Worm (Caenorhabditis elegans) whole organism, late embryonic: ENCODE data around the gene frpr-21.

Source experiments
- C08G9.2 ChIP-seq: sonication (generic microtip); optimal IDR thresholded peaks from 2 replicates; lab custom pipeline; 2016; ENCODE audit warnings: mild to moderate bottlenecking, missing genetic modification characterization, moderate library complexity, missing compliant biosample characterization
- C38D4.7 ChIP-seq: fragments of 200-800 bp; sonication (Bioruptor generic); optimal IDR thresholded peaks from 2 replicates; lab custom pipeline; 2018; ENCODE audit warnings: mild to moderate bottlenecking, missing genetic modification characterization, moderate library complexity, missing compliant biosample characterization
- K02D7.2 ChIP-seq: sonication (generic microtip); optimal IDR thresholded peaks from 2 replicates; lab custom pipeline; 2017; ENCODE audit warnings: mild to moderate bottlenecking, missing genetic modification characterization, missing compliant biosample characterization
- ama-1 ChIP-seq: fragments of 150-350 bp; optimal IDR thresholded peaks from 2 replicates; lab custom pipeline; 2014
- ceh-2 ChIP-seq: sonication (generic microtip); optimal IDR thresholded peaks from 2 replicates; lab custom pipeline; 2016; ENCODE audit warnings: missing genotype, missing genetic modification characterization, missing compliant biosample characterization
- ceh-22 ChIP-seq: sonication (generic microtip); optimal IDR thresholded peaks from 2 replicates; lab custom pipeline; 2017; ENCODE audit warnings: missing biosample characterization, missing genetic modification characterization
- ceh-31 ChIP-seq: sonication (generic microtip); optimal IDR thresholded peaks from 2 replicates; lab custom pipeline; 2016; ENCODE audit warnings: missing genetic modification characterization, missing compliant biosample characterization
- ceh-34 ChIP-seq: sonication (generic microtip); optimal IDR thresholded peaks from 2 replicates; lab custom pipeline; 2016; ENCODE audit warnings: mild to moderate bottlenecking, missing genetic modification characterization, missing compliant biosample characterization
- ceh-45 ChIP-seq: fragments of 200-800 bp; sonication (Bioruptor generic); IDR thresholded peaks from 2 replicates; pipeline ENCODE4 v1.3.6; 2022; ENCODE audit warnings: missing genetic modification reagents, missing genetic modification characterization, missing compliant biosample characterization
- ceh-48 ChIP-seq: sonication (generic microtip); optimal IDR thresholded peaks from 2 replicates; lab custom pipeline; 2016; ENCODE audit warnings: missing genetic modification characterization, inconsistent platforms, missing compliant biosample characterization
- ceh-6 ChIP-seq: fragments of 200-800 bp; sonication (Bioruptor generic); optimal IDR thresholded peaks from 2 replicates; lab custom pipeline; 2018; ENCODE audit warnings: mild to moderate bottlenecking, missing genetic modification characterization, missing compliant biosample characterization
- ceh-9 ChIP-seq: sonication (generic microtip); optimal IDR thresholded peaks from 2 replicates; lab custom pipeline; 2016; ENCODE audit warnings: mild to moderate bottlenecking, missing genetic modification characterization, inconsistent platforms, missing compliant biosample characterization
- che-1 ChIP-seq: sonication (generic microtip); optimal IDR thresholded peaks from 2 replicates; lab custom pipeline; 2016; ENCODE audit warnings: mild to moderate bottlenecking, missing genetic modification characterization, missing compliant biosample characterization
- dmd-4 ChIP-seq: sonication (generic microtip); optimal IDR thresholded peaks from 2 replicates; lab custom pipeline; 2016; ENCODE audit warnings: borderline replicate concordance, missing genetic modification characterization, missing compliant biosample characterization
- elt-2 ChIP-seq: sonication (generic microtip); optimal IDR thresholded peaks from 2 replicates; lab custom pipeline; 2016; ENCODE audit warnings: missing genetic modification reagents, missing genetic modification characterization, missing compliant biosample characterization
- ets-4 ChIP-seq: sonication (generic microtip); optimal IDR thresholded peaks from 2 replicates; lab custom pipeline; 2016; ENCODE audit warnings: missing genetic modification characterization, missing compliant biosample characterization
- fkh-6 ChIP-seq: sonication (generic microtip); optimal IDR thresholded peaks from 2 replicates; lab custom pipeline; 2016; ENCODE audit warnings: missing genetic modification characterization, missing compliant biosample characterization
- hlh-13 ChIP-seq: fragments of 200-800 bp; sonication (Bioruptor generic); optimal IDR thresholded peaks from 2 replicates; lab custom pipeline; 2018; ENCODE audit warnings: mild to moderate bottlenecking, missing genetic modification characterization, missing compliant biosample characterization
- hlh-15 ChIP-seq: sonication (generic microtip); optimal IDR thresholded peaks from 2 replicates; lab custom pipeline; 2016; ENCODE audit warnings: missing genetic modification characterization, missing compliant biosample characterization
- hlh-6 ChIP-seq: sonication (generic microtip); optimal IDR thresholded peaks from 2 replicates; lab custom pipeline; 2016; ENCODE audit warnings: missing genotype, missing genetic modification characterization, missing compliant biosample characterization
- lin-11 ChIP-seq: fragments of 200-800 bp; sonication (Bioruptor generic); optimal IDR thresholded peaks from 2 replicates; lab custom pipeline; 2018; ENCODE audit warnings: mild to moderate bottlenecking, missing genetic modification characterization, missing compliant biosample characterization
- madf-2 ChIP-seq: sonication (generic microtip); optimal IDR thresholded peaks from 2 replicates; lab custom pipeline; 2017; ENCODE audit warnings: missing genetic modification characterization, missing compliant biosample characterization
- mec-3 ChIP-seq: sonication (generic microtip); optimal IDR thresholded peaks from 2 replicates; lab custom pipeline; 2016; ENCODE audit warnings: borderline replicate concordance, missing genetic modification characterization, missing compliant biosample characterization
- nhr-232 ChIP-seq: sonication (generic microtip); optimal IDR thresholded peaks from 2 replicates; lab custom pipeline; 2016; ENCODE audit warnings: missing genetic modification characterization, missing compliant biosample characterization
- npax-4 ChIP-seq: sonication (generic microtip); optimal IDR thresholded peaks from 2 replicates; lab custom pipeline; 2016; ENCODE audit warnings: missing genetic modification characterization, missing compliant biosample characterization
- odd-2 ChIP-seq: sonication (generic microtip); optimal IDR thresholded peaks from 2 replicates; lab custom pipeline; 2017; ENCODE audit warnings: antibody characterized with exemption, mild to moderate bottlenecking, missing genetic modification characterization, missing compliant biosample characterization
- pax-1 ChIP-seq: fragments of 150-350 bp; optimal IDR thresholded peaks from 2 replicates; lab custom pipeline; 2014; ENCODE audit warnings: missing biosample characterization, missing genetic modification characterization
- pha-4 ChIP-seq: fragments of 150-350 bp; optimal IDR thresholded peaks from 2 replicates; lab custom pipeline; 2018; ENCODE audit warnings: missing biosample characterization, missing genetic modification reagents, missing genetic modification characterization
- pqm-1 ChIP-seq: sonication (generic microtip); optimal IDR thresholded peaks from 2 replicates; lab custom pipeline; 2016; ENCODE audit warnings: missing genetic modification characterization, missing compliant biosample characterization
- ref-2 ChIP-seq: sonication (generic microtip); optimal IDR thresholded peaks from 2 replicates; lab custom pipeline; 2016; ENCODE audit warnings: missing genetic modification characterization, missing compliant biosample characterization
- tbx-2 ChIP-seq: sonication (generic microtip); optimal IDR thresholded peaks from 2 replicates; lab custom pipeline; 2016; ENCODE audit warnings: missing genetic modification characterization, missing compliant biosample characterization
- tbx-7 ChIP-seq: sonication (generic microtip); optimal IDR thresholded peaks from 2 replicates; lab custom pipeline; 2016; ENCODE audit warnings: missing genotype, missing genetic modification characterization, missing compliant biosample characterization
- unc-42 ChIP-seq: sonication (generic microtip); optimal IDR thresholded peaks from 2 replicates; lab custom pipeline; 2016; ENCODE audit warnings: missing genotype, missing genetic modification characterization, missing compliant biosample characterization
- zip-5 ChIP-seq: sonication (generic microtip); optimal IDR thresholded peaks from 2 replicates; lab custom pipeline; 2016; ENCODE audit warnings: missing genetic modification characterization, missing compliant biosample characterization
- ztf-16 ChIP-seq: sonication (generic microtip); optimal IDR thresholded peaks from 2 replicates; lab custom pipeline; 2017; ENCODE audit warnings: missing genetic modification characterization, missing compliant biosample characterization

frpr-21 gene

DNA sequence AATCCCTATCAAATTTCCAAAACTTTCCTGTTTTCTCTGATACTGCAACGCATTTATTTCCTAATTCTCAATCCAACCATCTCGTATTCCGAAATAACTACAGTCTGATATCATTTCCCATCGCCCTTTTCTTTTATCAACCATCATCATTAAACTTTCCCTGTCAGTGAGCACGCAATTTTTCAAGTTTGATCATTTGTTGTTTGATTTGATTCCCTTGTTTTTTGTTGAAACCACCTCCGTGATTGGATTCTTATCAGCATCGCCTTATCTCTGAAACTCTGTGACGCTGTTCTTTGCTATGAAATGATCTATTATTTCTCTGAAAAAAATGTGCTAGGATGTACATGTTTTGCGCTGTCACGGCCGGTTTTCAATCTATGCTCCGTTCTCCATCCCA lies 18.9 kb downstream of the frpr-21 start:
- TF ChIP-seq ref-2 (tag; lab: Kevin White, UChicago) (no peak), elt-2 (tag; lab: Kevin White, UChicago) (peak; percentile 67), hlh-15 (no peak), unc-42 (no peak), pha-4 (tag; lab: Kevin White, UChicago) (no peak), madf-2 (tag; lab: Kevin White, UChicago) (no peak), npax-4 (no peak)

DNA sequence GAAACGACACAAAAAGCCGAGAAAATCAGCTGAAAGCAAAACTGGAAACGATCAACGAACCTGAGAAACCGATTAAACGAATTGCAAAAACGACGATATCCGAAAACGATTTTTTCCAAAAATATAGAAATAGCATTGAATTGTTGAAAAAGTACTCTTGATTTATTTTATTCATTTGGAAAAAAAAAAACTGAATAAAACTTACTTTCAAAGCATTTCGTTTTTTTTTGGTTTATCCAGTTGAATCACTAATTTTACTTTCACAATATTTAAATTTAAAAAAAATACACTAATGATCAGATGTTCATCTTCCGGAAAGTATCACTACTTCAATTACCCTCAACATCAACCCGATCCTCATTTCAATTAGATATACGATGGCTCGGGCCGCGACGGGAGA lies 25.3 kb downstream of the frpr-21 start, which contains the start of gene T09F3.5:
Gene T09F3.5, plus strand, starts transcription at position 301 of the 400 bp plus-strand sequence.
- TF ChIP-seq pqm-1 (tag; lab: Kevin White, UChicago) (no peak), ceh-45 (GFP tag; lab: Robert Waterston, UW) (no peak), ceh-48 (no peak), zip-5 (tag; lab: Kevin White, UChicago) (no peak), elt-2 (tag; lab: Kevin White, UChicago) (no peak)

DNA sequence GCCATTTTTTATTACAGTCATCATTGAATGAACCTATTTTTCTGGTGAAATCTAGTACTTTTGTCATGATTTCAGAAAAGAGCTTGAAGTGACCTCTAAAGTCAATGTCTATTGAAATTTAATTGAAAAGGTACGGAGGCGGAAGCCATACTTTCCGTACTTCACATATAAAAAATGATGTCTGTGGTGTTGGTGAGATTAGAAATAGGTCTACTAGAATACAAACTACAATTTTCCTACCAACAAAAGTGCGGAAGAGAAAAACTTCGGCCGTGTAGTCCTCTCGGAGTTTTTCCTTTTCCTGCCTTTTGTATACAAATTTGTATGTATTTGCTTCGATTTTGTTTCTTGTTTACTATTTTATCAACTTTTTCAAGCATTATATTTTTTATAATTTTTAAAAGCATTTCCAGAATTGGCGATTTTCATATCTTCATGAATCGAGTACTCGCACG lies 26.5 kb downstream of the frpr-21 start, which contains the start of gene T09F3.4:
Gene T09F3.4, plus strand, starts transcription at position 405 of the 455 bp plus-strand sequence.
- no peak for TF ChIP-seq ceh-6 (GFP tag; lab: Kevin White, UChicago)
- peak; percentile 64 for TF ChIP-seq ets-4 (tag; lab: Kevin White, UChicago)
- TF ChIP-seq pax-1 (tag; lab: Kevin White, UChicago), result no peak
- TF ChIP-seq hlh-13, result no peak
- TF ChIP-seq elt-2 (tag; lab: Kevin White, UChicago), result peak; percentile 28
- TF ChIP-seq dmd-4, result no peak
- no peak for TF ChIP-seq madf-2 (tag; lab: Kevin White, UChicago)
- no peak for TF ChIP-seq ztf-16 (tag; lab: Kevin White, UChicago)
- peak; percentile 15 for TF ChIP-seq fkh-6
- TF ChIP-seq ceh-31 (tag; lab: Kevin White, UChicago), result peak; percentile 70
- peak; percentile 29 for TF ChIP-seq zip-5 (tag; lab: Kevin White, UChicago)
- no peak for TF ChIP-seq pha-4 (tag; lab: Kevin White, UChicago)
- TF ChIP-seq C08G9.2 (tag; lab: Kevin White, UChicago), result peak; percentile 80
- peak; percentile 48 for TF ChIP-seq tbx-7 (tag; lab: Kevin White, UChicago)
- no peak for TF ChIP-seq ceh-48
- TF ChIP-seq C38D4.7 (GFP tag; lab: Kevin White, UChicago), result no peak
- TF ChIP-seq ceh-2 (tag; lab: Kevin White, UChicago), result peak; percentile 69
- TF ChIP-seq tbx-2 (tag; lab: Kevin White, UChicago), result peak; percentile 70
- TF ChIP-seq K02D7.2, result no peak

DNA sequence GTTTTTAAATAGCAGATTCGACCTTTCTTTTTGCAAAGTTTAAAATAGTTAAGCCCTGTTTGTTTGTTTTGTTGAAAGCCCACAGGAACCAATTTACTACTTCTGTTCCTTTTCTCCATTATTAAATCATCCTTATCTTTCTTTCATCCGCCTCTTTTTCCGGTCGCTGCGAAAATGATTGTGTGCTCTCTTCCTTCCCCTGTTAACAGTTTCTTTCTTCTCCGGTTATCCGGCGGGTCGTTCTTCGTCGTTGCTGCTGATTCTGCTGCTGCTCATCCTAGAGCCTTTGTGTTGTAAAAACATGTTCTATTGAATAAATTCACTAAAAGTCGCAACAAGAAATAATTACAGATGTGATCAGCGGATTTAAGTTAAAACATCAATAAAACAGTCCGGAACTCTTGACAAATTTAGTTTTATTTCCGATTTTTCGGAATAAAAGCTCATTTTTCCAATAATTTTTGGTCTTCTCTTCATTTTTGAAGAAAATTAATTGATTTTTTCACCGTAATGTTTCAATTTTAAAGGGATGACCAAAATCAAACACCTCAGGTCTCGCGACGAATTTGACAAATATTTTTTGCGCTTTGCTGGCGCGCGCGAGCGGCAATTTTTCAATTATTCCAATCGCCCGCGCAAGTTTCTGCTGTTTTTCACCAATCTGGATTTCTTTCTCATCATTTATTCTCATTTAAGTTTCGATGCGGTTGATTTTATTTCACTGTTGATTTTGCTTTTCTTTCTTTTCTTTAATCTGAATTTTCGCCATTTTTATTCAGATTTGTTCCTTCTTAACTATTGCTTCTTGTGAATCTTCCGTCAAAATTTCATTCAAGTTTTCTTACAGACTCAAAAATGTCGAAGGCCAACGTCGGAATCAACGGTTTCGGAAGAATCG lies 28.3 kb downstream of the frpr-21 start, which contains the start of gene gpd-1:
Gene gpd-1, plus strand, starts transcription at position 848 of the 898 bp plus-strand sequence.
- no peak for TF ChIP-seq unc-42
- no peak for TF ChIP-seq ceh-2 (tag; lab: Kevin White, UChicago)
- TF ChIP-seq ama-1 (lab: Kevin White, UChicago), result no peak
- TF ChIP-seq tbx-2 (tag; lab: Kevin White, UChicago), result no peak
- no peak for TF ChIP-seq hlh-6 (tag; lab: Kevin White, UChicago)
- TF ChIP-seq tbx-7 (tag; lab: Kevin White, UChicago), result no peak
- no peak for TF ChIP-seq odd-2 (tag; lab: Kevin White, UChicago)
- no peak for TF ChIP-seq mec-3 (tag; lab: Kevin White, UChicago)
- no peak for TF ChIP-seq madf-2 (tag; lab: Kevin White, UChicago)
- no peak for TF ChIP-seq lin-11 (tag; lab: Kevin White, UChicago)
- TF ChIP-seq hlh-13, result no peak
- no peak for TF ChIP-seq hlh-15
- TF ChIP-seq ztf-16 (tag; lab: Kevin White, UChicago), result no peak
- no peak for TF ChIP-seq ceh-34
- TF ChIP-seq dmd-4, result no peak
- no peak for TF ChIP-seq nhr-232 (tag; lab: Kevin White, UChicago)
- TF ChIP-seq che-1 (tag; lab: Kevin White, UChicago), result no peak
- no peak for TF ChIP-seq ceh-22 (tag; lab: Kevin White, UChicago)
- TF ChIP-seq ceh-9 (tag; lab: Kevin White, UChicago), result no peak
- TF ChIP-seq, all 69 proteins: peak for 0
